Fruit fly (Drosophila melanogaster) whole organism, embryonic: Measurements from ENCODE around the gene Fgop2.

Experiments used
- CG10565 ChIP-seq: fragments of 200-800 bp; sonication (Bioruptor generic); optimal IDR thresholded peaks from 3 replicates; lab custom pipeline; 2016; ENCODE audit warnings: missing biosample characterization, mild to moderate bottlenecking, missing genetic modification characterization
- CG10959 ChIP-seq: fragments of 200-800 bp; sonication (Bioruptor generic); IDR thresholded peaks from 2 replicates; pipeline ENCODE4 v1.3.6; 2022; ENCODE audit warnings: missing biosample characterization, missing genetic modification characterization
- CG10979 ChIP-seq: fragments of 200-800 bp; sonication (Bioruptor generic); optimal IDR thresholded peaks from 2 replicates; lab custom pipeline; 2018; ENCODE audit warnings: missing biosample characterization, mild to moderate bottlenecking, missing genetic modification characterization, moderate library complexity
- CG12236 ChIP-seq: fragments of 200-800 bp; sonication (Bioruptor generic); optimal IDR thresholded peaks from 2 replicates; lab custom pipeline; 2016; ENCODE audit warnings: missing biosample characterization, missing genetic modification characterization
- CG1233 ChIP-seq: fragments of 200-800 bp; sonication (Bioruptor generic); optimal IDR thresholded peaks from 4 replicates; lab custom pipeline; 2018; ENCODE audit warnings: missing biosample characterization, mild to moderate bottlenecking, missing genetic modification characterization
- CG13775 ChIP-seq: fragments of 200-800 bp; sonication (Bioruptor generic); optimal IDR thresholded peaks from 3 replicates; lab custom pipeline; 2017; ENCODE audit warnings: missing biosample characterization, mild to moderate bottlenecking, missing genetic modification characterization
- CG14050 ChIP-seq: fragments of 200-800 bp; sonication (Bioruptor generic); IDR thresholded peaks from 3 replicates; pipeline ENCODE4 v1.3.6; 2022; ENCODE audit warnings: missing biosample characterization, missing genetic modification characterization
- CG16779 ChIP-seq: fragments of 200-800 bp; sonication (Bioruptor generic); IDR thresholded peaks from 2 replicates; pipeline ENCODE4 v1.3.6; 2022; ENCODE audit warnings: missing biosample characterization, missing genetic modification characterization
- CG17186 ChIP-seq: fragments of 200-800 bp; sonication (Bioruptor generic); optimal IDR thresholded peaks from 3 replicates; lab custom pipeline; 2017; ENCODE audit warnings: missing biosample characterization, missing genetic modification reagents, missing genetic modification characterization
- CG34376 ChIP-seq: fragments of 200-800 bp; sonication (Bioruptor generic); optimal IDR thresholded peaks from 2 replicates; lab custom pipeline; 2018; ENCODE audit warnings: missing biosample characterization, mild to moderate bottlenecking, missing genetic modification characterization
- CG4282 ChIP-seq: fragments of 200-800 bp; sonication (Bioruptor generic); optimal IDR thresholded peaks from 2 replicates; lab custom pipeline; 2016; ENCODE audit warnings: missing biosample characterization, missing genetic modification characterization
- CG4854 ChIP-seq: fragments of 200-800 bp; sonication (Bioruptor generic); optimal IDR thresholded peaks from 2 replicates; lab custom pipeline; 2016; ENCODE audit warnings: missing biosample characterization, missing genetic modification characterization, inconsistent platforms
- CG7372 ChIP-seq: fragments of 200-800 bp; sonication (Bioruptor generic); IDR thresholded peaks from 2 replicates; pipeline ENCODE4 v1.3.6; 2022; ENCODE audit warnings: missing biosample characterization, missing genetic modification characterization
- CG8944 ChIP-seq: fragments of 200-800 bp; sonication (Bioruptor generic); optimal IDR thresholded peaks from 3 replicates; lab custom pipeline; 2016; ENCODE audit warnings: missing biosample characterization, missing genetic modification characterization
- CG9797 ChIP-seq: fragments of 200-800 bp; sonication (Bioruptor generic); optimal IDR thresholded peaks from 3 replicates; lab custom pipeline; 2018; ENCODE audit warnings: missing biosample characterization, mild to moderate bottlenecking, missing genetic modification characterization
- Deaf1 ChIP-seq: fragments of 200-800 bp; optimal IDR thresholded peaks from 3 replicates; lab custom pipeline; 2019; ENCODE audit warnings: missing biosample characterization, mild to moderate bottlenecking, missing genetic modification characterization, moderate library complexity
- Dip3 ChIP-seq: fragments of 200-800 bp; sonication (Bioruptor generic); optimal IDR thresholded peaks from 3 replicates; lab custom pipeline; 2016; ENCODE audit warnings: missing biosample characterization, missing genetic modification characterization
- Elba2 ChIP-seq: fragments of 200-800 bp; sonication (Bioruptor generic); optimal IDR thresholded peaks from 3 replicates; lab custom pipeline; 2016; ENCODE audit warnings: missing biosample characterization, missing genetic modification characterization
- Gug ChIP-seq: fragments of 200-800 bp; sonication (Bioruptor generic); IDR thresholded peaks from 4 replicates; pipeline ENCODE4 v1.3.6; 2022; ENCODE audit warnings: missing biosample characterization, missing genetic modification characterization
- H15 ChIP-seq: fragments of 200-800 bp; sonication (Bioruptor generic); IDR thresholded peaks from 3 replicates; pipeline ENCODE4 v1.3.6; 2022; ENCODE audit warnings: missing biosample characterization, missing genetic modification characterization
- HHEX ChIP-seq: fragments of 200-800 bp; sonication (Bioruptor generic); optimal IDR thresholded peaks from 3 replicates; lab custom pipeline; 2017; ENCODE audit warnings: missing biosample characterization, mild to moderate bottlenecking, missing genetic modification characterization, missing genetic modification reagents
- HLH54F ChIP-seq: fragments of 200-800 bp; sonication (Bioruptor generic); optimal IDR thresholded peaks from 3 replicates; lab custom pipeline; 2016; ENCODE audit warnings: missing biosample characterization, missing genetic modification characterization
- Hr3 ChIP-seq: fragments of 200-800 bp; sonication (Bioruptor generic); optimal IDR thresholded peaks from 3 replicates; lab custom pipeline; 2016; ENCODE audit warnings: missing biosample characterization, missing genetic modification characterization
- Hr51 ChIP-seq, 2 experiments: fragments of 200-800 bp; sonication (Bioruptor generic); optimal IDR thresholded peaks; 2 replicates in 1 of 2; 3 replicates in 1 of 2; lab custom pipeline; 2016 to 2018; ENCODE audit warnings: missing biosample characterization in 2 of 2, missing genetic modification characterization in 2 of 2, mild to moderate bottlenecking in 1 of 2, moderate library complexity in 1 of 2
- MTF-1 ChIP-seq: fragments of 200-800 bp; sonication (Bioruptor generic); optimal IDR thresholded peaks from 2 replicates; lab custom pipeline; 2018; ENCODE audit warnings: missing biosample characterization, mild to moderate bottlenecking, missing genetic modification characterization, borderline replicate concordance
- Mrtf ChIP-seq: fragments of 200-800 bp; sonication (Bioruptor generic); IDR thresholded peaks from 3 replicates; pipeline ENCODE4 v1.3.6; 2022; ENCODE audit warnings: missing biosample characterization, missing genetic modification characterization
- Myb ChIP-seq: fragments of 200-800 bp; sonication (Bioruptor generic); optimal IDR thresholded peaks from 2 replicates; lab custom pipeline; 2016; ENCODE audit warnings: missing biosample characterization, missing genetic modification characterization
- Rx ChIP-seq: fragments of 200-800 bp; sonication (Bioruptor generic); IDR thresholded peaks from 2 replicates; pipeline ENCODE4 v1.3.6; 2022; ENCODE audit warnings: missing biosample characterization, missing genetic modification characterization
- Scr ChIP-seq: fragments of 200-800 bp; sonication (Bioruptor generic); IDR thresholded peaks from 2 replicates; pipeline ENCODE4 v1.3.6; 2022; ENCODE audit warnings: missing biosample characterization, missing genetic modification characterization; ENCODE audit not compliant: partially characterized antibody
- Usf ChIP-seq: fragments of 200-800 bp; sonication (Bioruptor generic); optimal IDR thresholded peaks from 2 replicates; lab custom pipeline; 2017; ENCODE audit warnings: missing genotype, missing biosample characterization, missing genetic modification characterization
- abd-A ChIP-seq: fragments of 200-800 bp; sonication (Bioruptor generic); optimal IDR thresholded peaks from 3 replicates; lab custom pipeline; 2019; ENCODE audit warnings: missing biosample characterization, mild to moderate bottlenecking, missing genetic modification characterization, moderate library complexity
- al ChIP-seq: fragments of 200-800 bp; sonication (Bioruptor generic); IDR thresholded peaks from 2 replicates; pipeline ENCODE4 v1.3.6; 2022; ENCODE audit warnings: missing biosample characterization, missing genetic modification characterization
- bab2 ChIP-seq: fragments of 200-800 bp; sonication (Bioruptor generic); optimal IDR thresholded peaks from 2 replicates; lab custom pipeline; 2016; ENCODE audit warnings: missing biosample characterization, missing genetic modification characterization
- bcd ChIP-seq: fragments of 200-800 bp; sonication (Bioruptor generic); optimal IDR thresholded peaks from 2 replicates; lab custom pipeline; 2017; ENCODE audit warnings: missing biosample characterization, mild to moderate bottlenecking, missing genetic modification characterization
- cad ChIP-seq: fragments of >200 bp; optimal IDR thresholded peaks from 2 replicates; lab custom pipeline; 2017; ENCODE audit warnings: missing biosample characterization, missing genetic modification characterization
- cg ChIP-seq: fragments of 200-800 bp; sonication (Bioruptor generic); optimal IDR thresholded peaks from 3 replicates; lab custom pipeline; 2019; ENCODE audit warnings: missing biosample characterization, mild to moderate bottlenecking, missing genetic modification characterization, moderate library complexity
- chn ChIP-seq: fragments of 200-800 bp; sonication (Bioruptor generic); optimal IDR thresholded peaks from 2 replicates; lab custom pipeline; 2016; ENCODE audit warnings: missing biosample characterization, missing genetic modification characterization
- ci ChIP-seq: fragments of 200-800 bp; sonication (Bioruptor generic); IDR thresholded peaks from 3 replicates; pipeline ENCODE4 v1.3.6; 2022; ENCODE audit warnings: missing biosample characterization, missing genetic modification characterization
- da ChIP-seq: fragments of 200-800 bp; sonication (Bioruptor generic); optimal IDR thresholded peaks from 2 replicates; lab custom pipeline; 2016; ENCODE audit warnings: missing biosample characterization, missing genetic modification characterization
- gcm ChIP-seq: fragments of 200-800 bp; sonication (Bioruptor generic); optimal IDR thresholded peaks from 2 replicates; lab custom pipeline; 2019; ENCODE audit warnings: missing biosample characterization, mild to moderate bottlenecking, missing genetic modification characterization, moderate library complexity
- grau ChIP-seq: fragments of 200-800 bp; optimal IDR thresholded peaks from 3 replicates; lab custom pipeline; 2019; ENCODE audit warnings: missing biosample characterization, mild to moderate bottlenecking, missing genetic modification characterization, moderate library complexity
- h ChIP-seq: fragments of >200 bp; optimal IDR thresholded peaks from 2 replicates; lab custom pipeline; 2017
- hbn ChIP-seq: fragments of 200-800 bp; sonication (Bioruptor generic); IDR thresholded peaks from 2 replicates; pipeline ENCODE4 v1.3.6; 2022; ENCODE audit warnings: missing biosample characterization, missing genetic modification characterization; ENCODE audit not compliant: partially characterized antibody
- kni ChIP-seq: fragments of 200-800 bp; sonication (Bioruptor generic); optimal IDR thresholded peaks from 3 replicates; lab custom pipeline; 2017; ENCODE audit warnings: mild to moderate bottlenecking, missing biosample characterization, missing genetic modification reagents, missing genetic modification characterization
- onecut ChIP-seq: fragments of 200-800 bp; sonication (Bioruptor generic); IDR thresholded peaks from 2 replicates; pipeline ENCODE4 v1.3.6; 2022; ENCODE audit warnings: missing biosample characterization, missing genetic modification characterization
- pho ChIP-seq: fragments of 200-800 bp; sonication (Bioruptor generic); optimal IDR thresholded peaks from 2 replicates; lab custom pipeline; 2016; ENCODE audit warnings: missing biosample characterization, missing genetic modification characterization
- sisA ChIP-seq: fragments of 200-800 bp; sonication (Bioruptor generic); IDR thresholded peaks from 2 replicates; pipeline ENCODE4 v1.3.6; 2022; ENCODE audit warnings: missing biosample characterization, missing genetic modification characterization
- sob ChIP-seq: fragments of 200-800 bp; sonication (Bioruptor generic); IDR thresholded peaks from 2 replicates; pipeline ENCODE4 v1.3.6; 2022; ENCODE audit warnings: missing biosample characterization, missing genetic modification characterization
- stc ChIP-seq: fragments of 200-800 bp; sonication (Bioruptor generic); IDR thresholded peaks from 2 replicates; pipeline ENCODE4 v1.3.6; 2022; ENCODE audit warnings: missing biosample characterization, missing genetic modification characterization
- tup ChIP-seq: fragments of 200-800 bp; sonication (Bioruptor generic); optimal IDR thresholded peaks from 2 replicates; lab custom pipeline; 2016; ENCODE audit warnings: missing biosample characterization, mild to moderate bottlenecking, missing genetic modification characterization, moderate library complexity
- vfl ChIP-seq: fragments of 200-800 bp; sonication (Bioruptor generic); optimal IDR thresholded peaks from 2 replicates; lab custom pipeline; 2016; ENCODE audit warnings: missing biosample characterization, missing genetic modification characterization
- zf30C ChIP-seq: fragments of 200-800 bp; sonication (Bioruptor generic); optimal IDR thresholded peaks from 3 replicates; lab custom pipeline; 2018; ENCODE audit warnings: missing biosample characterization, mild to moderate bottlenecking, missing genetic modification characterization

Fgop2 gene

DNA sequence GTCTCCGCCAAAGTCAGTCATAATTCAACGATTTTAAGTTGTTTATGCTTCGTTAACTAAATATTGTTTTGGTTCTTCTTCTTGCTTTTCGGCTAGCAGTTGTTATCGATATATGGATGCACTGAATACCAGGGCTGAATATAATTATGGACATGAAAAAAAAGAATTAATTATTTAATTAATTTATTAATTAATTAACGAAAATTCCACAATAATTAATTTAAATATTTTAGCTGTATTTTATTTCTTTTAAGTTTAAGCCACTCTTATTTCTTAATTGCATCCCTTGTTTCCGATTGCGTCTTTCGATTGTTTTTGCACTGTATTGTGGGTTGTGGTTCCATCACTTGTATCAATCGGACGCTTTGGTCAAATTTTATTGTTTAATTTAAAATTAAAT is 5.0 kb upstream of the Fgop2 start, which contains the start of the genes Gas41 and SA1 (continued):
- TF ChIP-seq CG34376 (GFP tag; lab: Kevin White, UChicago), result peak; percentile 49
- peak; percentile 94 for TF ChIP-seq Hr3 (GFP tag; lab: Kevin White, UChicago)
- peak; percentile 72 for TF ChIP-seq CG17186 (GFP tag; lab: Kevin White, UChicago)
- peak; percentile 41 for TF ChIP-seq pho (GFP tag; lab: Kevin White, UChicago)
- TF ChIP-seq CG13775 (GFP tag; lab: Kevin White, UChicago), result peak; percentile 100
- TF ChIP-seq sisA (GFP tag; lab: Robert Waterston, UW), result no peak
- peak; percentile 73 for TF ChIP-seq Scr (GFP tag; lab: Robert Waterston, UW)
- TF ChIP-seq onecut (GFP tag; lab: Robert Waterston, UW), result no peak
- no peak for TF ChIP-seq Elba2 (GFP tag; lab: Kevin White, UChicago)
- no peak; the same call in 1 of the 2 replicates for TF ChIP-seq al (GFP tag; lab: Robert Waterston, UW)
- TF ChIP-seq Myb, result no peak
- no peak for TF ChIP-seq abd-A (tag; lab: Kevin White, UChicago)
- no peak for TF ChIP-seq h (lab: Kevin White, UChicago)
- no peak for TF ChIP-seq Dip3 (GFP tag; lab: Kevin White, UChicago)
- TF ChIP-seq vfl, result peak; percentile 72
- no peak; the same call in 1 of the 3 replicates for TF ChIP-seq H15
- no peak for TF ChIP-seq Mrtf (GFP tag; lab: Robert Waterston, UW)
- TF ChIP-seq CG8944 (GFP tag; lab: Kevin White, UChicago), result no peak
- no peak for TF ChIP-seq Usf (GFP tag; lab: Kevin White, UChicago)
- peak; percentile 87 for TF ChIP-seq Gug (GFP tag; lab: Robert Waterston, UW)
- peak; percentile 30 for TF ChIP-seq CG9797 (GFP tag; lab: Kevin White, UChicago)
- no peak for TF ChIP-seq da (GFP tag; lab: Kevin White, UChicago)
- TF ChIP-seq CG10979 (tag; lab: Kevin White, UChicago), result peak; percentile 69
- TF ChIP-seq stc (GFP tag; lab: Robert Waterston, UW), result peak; percentile 85
- peak; percentile 63 for TF ChIP-seq MTF-1 (GFP tag; lab: Kevin White, UChicago)
- peak; percentile 93 for TF ChIP-seq gcm (GFP tag; lab: Kevin White, UChicago)
- peak; percentile 64 for TF ChIP-seq grau (tag; lab: Kevin White, UChicago)
- peak; percentile 81 for TF ChIP-seq CG1233
- TF ChIP-seq HLH54F (GFP tag; lab: Kevin White, UChicago), result peak; percentile 28
- no peak for TF ChIP-seq Deaf1 (tag; lab: Kevin White, UChicago)
- TF ChIP-seq CG7372 (GFP tag; lab: Robert Waterston, UW), result peak; percentile 80
- TF ChIP-seq sob, result no peak
- TF ChIP-seq CG4854 (GFP tag; lab: Kevin White, UChicago), result no peak
- TF ChIP-seq ci (GFP tag; lab: Robert Waterston, UW), result peak; percentile 88
- TF ChIP-seq Hr51 (GFP tag; optimal IDR thresholded peaks at IDR 0.05; lab: Kevin White, UChicago), result no peak
- no peak for TF ChIP-seq CG16779
- TF ChIP-seq CG14050 (GFP tag; lab: Robert Waterston, UW), result peak; percentile 38; the same call in 2 of the 3 replicates
- TF ChIP-seq zf30C (GFP tag; lab: Kevin White, UChicago), result no peak
- TF ChIP-seq bcd, result peak; percentile 58
- TF ChIP-seq kni (GFP tag; lab: Kevin White, UChicago), result no peak
- no peak for TF ChIP-seq tup (GFP tag; lab: Kevin White, UChicago)
- TF ChIP-seq HHEX (GFP tag; lab: Kevin White, UChicago), result peak; percentile 74
- peak; percentile 63 for TF ChIP-seq chn (GFP tag; lab: Kevin White, UChicago)
- TF ChIP-seq cg (GFP tag; lab: Kevin White, UChicago), result no peak
- no peak for TF ChIP-seq CG10959
- TF ChIP-seq CG4282 (GFP tag; lab: Kevin White, UChicago), result no peak
- TF ChIP-seq CG10565 (GFP tag; lab: Kevin White, UChicago), result no peak
- no peak for TF ChIP-seq cad (GFP tag; lab: Kevin White, UChicago)
- no peak for TF ChIP-seq bab2
- TF ChIP-seq Rx (GFP tag; lab: Robert Waterston, UW), result peak; percentile 61
- TF ChIP-seq CG12236 (GFP tag; lab: Kevin White, UChicago), result no peak
- TF ChIP-seq hbn (GFP tag; lab: Robert Waterston, UW), result peak; percentile 68; the same call in 1 of the 2 replicates
